Fruit fly (Drosophila melanogaster) whole organism, wandering third instar larva: Measurements from ENCODE around the gene Spn28Da.
A peak's percentile ranks its signal among the peaks of the same experiment; 100 is the strongest.
"Not testable (repeated sequence)": the region's sequence is repeated elsewhere in the genome, so short reads cannot be mapped to it uniquely, and the experiment has no call there.

Source experiments
- Jra ChIP-seq: sonication (Bioruptor generic); optimal IDR thresholded peaks from 2 replicates; lab custom pipeline; 2016; ENCODE audit warnings: missing biosample characterization, missing genetic modification characterization
- Mio ChIP-seq: sonication (Bioruptor generic); optimal IDR thresholded peaks from 2 replicates; lab custom pipeline; 2016; ENCODE audit warnings: missing biosample characterization, missing genetic modification characterization
- Myc ChIP-seq: fragments of >200 bp; optimal IDR thresholded peaks from 2 replicates; lab custom pipeline; 2017
- OdsH ChIP-seq: fragments of 200-800 bp; sonication (Bioruptor generic); optimal IDR thresholded peaks from 2 replicates; lab custom pipeline; 2016; ENCODE audit warnings: missing biosample characterization, mild to moderate bottlenecking, missing genetic modification characterization
- Rel ChIP-seq, 2 experiments: fragments of 200-800 bp; sonication (Bioruptor generic) in 1 of 2; optimal IDR thresholded peaks; 2 replicates in 1 of 2; 3 replicates in 1 of 2; lab custom pipeline; 2016 to 2019; ENCODE audit warnings: mild to moderate bottlenecking in 2 of 2, missing biosample characterization in 2 of 2, missing genetic modification characterization in 2 of 2, moderate library complexity in 1 of 2
- brk ChIP-seq: fragments of 200-800 bp; sonication (Bioruptor generic); optimal IDR thresholded peaks from 2 replicates; lab custom pipeline; 2016; ENCODE audit warnings: missing biosample characterization, mild to moderate bottlenecking, missing genetic modification characterization
- dmrt93B ChIP-seq: fragments of 200-800 bp; sonication (Bioruptor generic); optimal IDR thresholded peaks from 2 replicates; lab custom pipeline; 2018; ENCODE audit warnings: missing biosample characterization, mild to moderate bottlenecking, missing genetic modification characterization
- h ChIP-seq: fragments of 200-800 bp; sonication (Bioruptor generic); optimal IDR thresholded peaks from 3 replicates; lab custom pipeline; 2016; ENCODE audit warnings: missing biosample characterization, mild to moderate bottlenecking, missing genetic modification characterization
- jim ChIP-seq: fragments of 175-275, 200-325 bp; sonication (Bioruptor generic); optimal IDR thresholded peaks from 2 replicates; lab custom pipeline; 2016; ENCODE audit warnings: missing biosample characterization, mild to moderate bottlenecking, missing genetic modification characterization
- pan ChIP-seq: fragments of >200 bp; optimal IDR thresholded peaks from 2 replicates; lab custom pipeline; 2017
- tai ChIP-seq: sonication (Bioruptor generic); optimal IDR thresholded peaks from 2 replicates; lab custom pipeline; 2016; ENCODE audit warnings: missing biosample characterization, missing genetic modification characterization
- woc ChIP-seq: sonication (Bioruptor generic); optimal IDR thresholded peaks from 2 replicates; lab custom pipeline; 2016; ENCODE audit warnings: missing biosample characterization, mild to moderate bottlenecking, missing genetic modification characterization

- not testable (repeated sequence) for TF ChIP-seq h (GFP tag; lab: Kevin White, UChicago); pan (lab: Kevin White, UChicago); OdsH (GFP tag; lab: Kevin White, UChicago); tai (GFP tag; lab: Kevin White, UChicago); Jra (GFP tag; lab: Kevin White, UChicago); jim (GFP tag; lab: Kevin White, UChicago); woc (GFP tag; lab: Kevin White, UChicago); brk; Mio; dmrt93B; Rel (GFP tag; optimal IDR thresholded peaks at IDR 0.05; lab: Kevin White, UChicago); Rel (tag; optimal IDR thresholded peaks at IDR 0.05; lab: Kevin White, UChicago)
- TF ChIP-seq Myc (lab: Kevin White, UChicago), result peak; percentile 86
These were observed 32.4 kb downstream of the Spn28Da start, which contains the start of gene lectin-28C for dm6 chr2L:7856380-7857127.
